Worm (Caenorhabditis elegans) whole organism, young adult: ENCODE data around the gene msp-81.
"Not testable (repeated sequence)": the region's sequence is repeated elsewhere in the genome, so short reads cannot be mapped to it uniquely, and the experiment has no call there.

ENCODE experiments used
- F23B12.7 ChIP-seq: sonication (generic microtip); optimal IDR thresholded peaks from 2 replicates; lab custom pipeline; 2017; ENCODE audit warnings: missing genetic modification characterization, mild to moderate bottlenecking, missing compliant biosample characterization, antibody characterized with exemption, moderate library complexity; ENCODE audit not compliant: insufficient read depth
- athp-1 ChIP-seq: sonication (generic microtip); optimal IDR thresholded peaks from 2 replicates; lab custom pipeline; 2017; ENCODE audit warnings: mild to moderate bottlenecking, missing genetic modification characterization, missing compliant biosample characterization
- ceh-100 ChIP-seq: fragments of 200-800 bp; sonication (Bioruptor generic); IDR thresholded peaks from 2 replicates; pipeline ENCODE4 v1.3.6; 2022; ENCODE audit warnings: missing genetic modification reagents, missing genetic modification characterization, missing compliant biosample characterization
- ceh-40 ChIP-seq: fragments of 200-800 bp; sonication (Bioruptor generic); IDR thresholded peaks from 2 replicates; pipeline ENCODE4 v1.3.6; 2022; ENCODE audit warnings: missing genetic modification characterization, missing compliant biosample characterization
- ceh-58 ChIP-seq: fragments of 200-800 bp; sonication (Bioruptor generic); IDR thresholded peaks from 2 replicates; pipeline ENCODE4 v1.3.6; 2022; ENCODE audit warnings: missing genetic modification characterization, missing compliant biosample characterization
- chd-7 ChIP-seq: sonication (generic microtip); optimal IDR thresholded peaks from 2 replicates; lab custom pipeline; 2016; ENCODE audit warnings: mild to moderate bottlenecking, missing genetic modification characterization, moderate library complexity, missing compliant biosample characterization
- efl-1 ChIP-seq: fragments of 150-350 bp; optimal IDR thresholded peaks from 2 replicates; lab custom pipeline; 2014; ENCODE audit warnings: missing biosample characterization, missing genetic modification reagents, missing genetic modification characterization
- him-1 ChIP-seq: sonication (generic microtip); optimal IDR thresholded peaks from 2 replicates; lab custom pipeline; 2016; ENCODE audit warnings: missing genotype, missing genetic modification reagents, missing genetic modification characterization, missing compliant biosample characterization
- let-526 ChIP-seq: fragments of 200-800 bp; sonication (Bioruptor generic); IDR thresholded peaks from 2 replicates; pipeline ENCODE4 v1.3.6; 2022; ENCODE audit warnings: missing genetic modification reagents, missing genetic modification characterization, missing compliant biosample characterization
- rcor-1 ChIP-seq: fragments of 200-800 bp; sonication (Bioruptor generic); IDR thresholded peaks from 2 replicates; pipeline ENCODE4 v1.3.6; 2022; ENCODE audit warnings: missing genetic modification reagents, missing genetic modification characterization, missing compliant biosample characterization
- tbx-9 ChIP-seq: sonication (generic microtip); optimal IDR thresholded peaks from 2 replicates; lab custom pipeline; 2016; ENCODE audit warnings: borderline replicate concordance, missing genetic modification characterization, inconsistent platforms, missing compliant biosample characterization
- unc-130 ChIP-seq: sonication (generic microtip); optimal IDR thresholded peaks from 2 replicates; lab custom pipeline; 2016; ENCODE audit warnings: missing genetic modification reagents, missing genetic modification characterization, missing compliant biosample characterization
- unc-62 ChIP-seq: fragments of 150-350 bp; optimal IDR thresholded peaks from 2 replicates; lab custom pipeline; 2014; ENCODE audit warnings: missing biosample characterization, missing genetic modification reagents, missing genetic modification characterization

ce11 chrIV:9837349-9837748 is 1.1 kb upstream of the msp-81 start, which contains the start of gene msp-10:
- not testable (repeated sequence) for TF ChIP-seq athp-1; ceh-58; ceh-40; ceh-100 (GFP tag; lab: Robert Waterston, UW); chd-7 (tag; lab: Kevin White, UChicago); F23B12.7 (tag; lab: Kevin White, UChicago); unc-62 (GFP tag; lab: Kevin White, UChicago); tbx-9 (tag; lab: Kevin White, UChicago); rcor-1 (GFP tag; lab: Robert Waterston, UW); efl-1 (GFP tag; lab: Kevin White, UChicago); unc-130 (GFP tag; lab: Kevin White, UChicago); let-526 (GFP tag; lab: Robert Waterston, UW); him-1 (tag; lab: Kevin White, UChicago)
